Worm (Caenorhabditis elegans) whole organism, mixed stage, embryonic: ENCODE measurements around the gene lgc-58.

ENCODE experiments used
- ceh-83 ChIP-seq: fragments of 200-800 bp; sonication (Bioruptor generic); optimal IDR thresholded peaks from 2 replicates; lab custom pipeline; 2018; ENCODE audit warnings: mild to moderate bottlenecking, missing genetic modification characterization, missing compliant biosample characterization
- ces-1 ChIP-seq: fragments of 150-350 bp; optimal IDR thresholded peaks from 2 replicates; lab custom pipeline; 2014; ENCODE audit warnings: missing biosample characterization, missing genetic modification reagents, missing genetic modification characterization
- cnd-1 ChIP-seq: fragments of 200-800 bp; sonication (Bioruptor generic); optimal IDR thresholded peaks from 2 replicates; lab custom pipeline; 2018; ENCODE audit warnings: mild to moderate bottlenecking, missing genetic modification characterization, missing compliant biosample characterization
- drap-1 ChIP-seq: fragments of 200-800 bp; sonication (Bioruptor generic); optimal IDR thresholded peaks from 3 replicates; lab custom pipeline; 2018; ENCODE audit warnings: mild to moderate bottlenecking, missing genetic modification characterization, missing compliant biosample characterization
- elt-1 ChIP-seq: sonication (generic microtip); optimal IDR thresholded peaks from 2 replicates; lab custom pipeline; 2017; ENCODE audit warnings: missing genetic modification characterization, mild to moderate bottlenecking, missing compliant biosample characterization, antibody characterized with exemption, moderate library complexity, borderline replicate concordance; ENCODE audit not compliant: insufficient read depth
- lin-32 ChIP-seq: fragments of 200-800 bp; sonication (Bioruptor generic); optimal IDR thresholded peaks from 2 replicates; lab custom pipeline; 2018; ENCODE audit warnings: mild to moderate bottlenecking, missing genetic modification characterization, missing compliant biosample characterization
- lsy-2 ChIP-seq: fragments of 150-350 bp; optimal IDR thresholded peaks from 2 replicates; lab custom pipeline; 2014; ENCODE audit warnings: missing biosample characterization, missing genetic modification characterization
- mab-5 ChIP-seq: fragments of 150-350 bp; optimal IDR thresholded peaks from 2 replicates; lab custom pipeline; 2014; ENCODE audit warnings: missing biosample characterization, missing genetic modification characterization
- nhr-12 ChIP-seq: fragments of 150-350 bp; optimal IDR thresholded peaks from 2 replicates; lab custom pipeline; 2014; ENCODE audit warnings: missing biosample characterization, missing genetic modification characterization
- pha-4 ChIP-seq: fragments of 150-350 bp; optimal IDR thresholded peaks from 2 replicates; lab custom pipeline; 2018; ENCODE audit warnings: missing biosample characterization, missing genetic modification reagents, missing genetic modification characterization
- snpc-4 ChIP-seq: fragments of 150-350 bp; optimal IDR thresholded peaks from 2 replicates; lab custom pipeline; 2014; ENCODE audit warnings: missing biosample characterization, missing genetic modification characterization
- sptf-1 ChIP-seq: sonication (generic microtip); optimal IDR thresholded peaks from 2 replicates; lab custom pipeline; 2017; ENCODE audit warnings: mild to moderate bottlenecking, missing genetic modification characterization, moderate library complexity, missing compliant biosample characterization
- unc-62 ChIP-seq: fragments of 150-350 bp; optimal IDR thresholded peaks from 2 replicates; lab custom pipeline; 2014; ENCODE audit warnings: missing biosample characterization, missing genetic modification reagents, missing genetic modification characterization

- TF ChIP-seq mab-5 (tag; lab: Kevin White, UChicago) (no peak), snpc-4 (tag; lab: Kevin White, UChicago) (no peak), elt-1 (tag; lab: Kevin White, UChicago) (peak; percentile 79), ceh-83 (GFP tag; lab: Kevin White, UChicago) (no peak), unc-62 (no peak), lsy-2 (tag; lab: Kevin White, UChicago) (no peak), sptf-1 (tag; lab: Kevin White, UChicago) (no peak), drap-1 (GFP tag; lab: Kevin White, UChicago) (no peak), ces-1 (GFP tag; lab: Kevin White, UChicago) (no peak), cnd-1 (no peak), lin-32 (GFP tag; lab: Kevin White, UChicago) (no peak), nhr-12 (tag; lab: Kevin White, UChicago) (no peak), pha-4 (tag; lab: Kevin White, UChicago) (no peak)
Measured at ce11 chrX:6066618-6067017, 8.7 kb upstream of the lgc-58 start.
